Worm (Caenorhabditis elegans) whole organism, mixed stage, embryonic: ENCODE measurements around the gene ets-8.
"Not testable (repeated sequence)": the region's sequence is repeated elsewhere in the genome, so short reads cannot be mapped to it uniquely, and the experiment has no call there.

ENCODE experiments used
- M03D4.4 ChIP-seq: sonication (generic microtip); optimal IDR thresholded peaks from 2 replicates; lab custom pipeline; 2017; ENCODE audit warnings: mild to moderate bottlenecking, missing genetic modification characterization, missing compliant biosample characterization
- bed-3 ChIP-seq: fragments of 200-800 bp; sonication (Bioruptor generic); optimal IDR thresholded peaks from 3 replicates; lab custom pipeline; 2018; ENCODE audit warnings: mild to moderate bottlenecking, missing genetic modification characterization, moderate library complexity, missing compliant biosample characterization
- blmp-1 ChIP-seq: fragments of 150-350 bp; optimal IDR thresholded peaks from 2 replicates; lab custom pipeline; 2014; ENCODE audit warnings: missing biosample characterization, missing genetic modification characterization
- ceh-39 ChIP-seq: fragments of 150-350 bp; optimal IDR thresholded peaks from 2 replicates; lab custom pipeline; 2014; ENCODE audit warnings: missing biosample characterization, missing genetic modification characterization
- ceh-43 ChIP-seq: fragments of 200-800 bp; sonication (Bioruptor generic); optimal IDR thresholded peaks from 2 replicates; lab custom pipeline; 2018; ENCODE audit warnings: mild to moderate bottlenecking, missing genetic modification characterization, moderate library complexity, missing compliant biosample characterization
- ceh-83 ChIP-seq: fragments of 200-800 bp; sonication (Bioruptor generic); optimal IDR thresholded peaks from 2 replicates; lab custom pipeline; 2018; ENCODE audit warnings: mild to moderate bottlenecking, missing genetic modification characterization, missing compliant biosample characterization
- ces-1 ChIP-seq: fragments of 150-350 bp; optimal IDR thresholded peaks from 2 replicates; lab custom pipeline; 2014; ENCODE audit warnings: missing biosample characterization, missing genetic modification reagents, missing genetic modification characterization
- cnd-1 ChIP-seq: fragments of 200-800 bp; sonication (Bioruptor generic); optimal IDR thresholded peaks from 2 replicates; lab custom pipeline; 2018; ENCODE audit warnings: mild to moderate bottlenecking, missing genetic modification characterization, missing compliant biosample characterization
- drap-1 ChIP-seq: fragments of 200-800 bp; sonication (Bioruptor generic); optimal IDR thresholded peaks from 3 replicates; lab custom pipeline; 2018; ENCODE audit warnings: mild to moderate bottlenecking, missing genetic modification characterization, missing compliant biosample characterization
- elt-1 ChIP-seq: sonication (generic microtip); optimal IDR thresholded peaks from 2 replicates; lab custom pipeline; 2017; ENCODE audit warnings: missing genetic modification characterization, mild to moderate bottlenecking, missing compliant biosample characterization, antibody characterized with exemption, moderate library complexity, borderline replicate concordance; ENCODE audit not compliant: insufficient read depth
- elt-3 ChIP-seq: fragments of 150-350 bp; optimal IDR thresholded peaks from 2 replicates; lab custom pipeline; 2014; ENCODE audit warnings: missing biosample characterization, missing genetic modification characterization
- flh-1 ChIP-seq: fragments of 200-800 bp; sonication (Bioruptor generic); optimal IDR thresholded peaks from 2 replicates; lab custom pipeline; 2018; ENCODE audit warnings: mild to moderate bottlenecking, missing genetic modification characterization, moderate library complexity, missing compliant biosample characterization
- ham-2 ChIP-seq: fragments of 200-800 bp; sonication (Bioruptor generic); optimal IDR thresholded peaks from 2 replicates; lab custom pipeline; 2018; ENCODE audit warnings: mild to moderate bottlenecking, missing genetic modification characterization, missing compliant biosample characterization
- lin-13 ChIP-seq: fragments of 150-350 bp; optimal IDR thresholded peaks from 2 replicates; lab custom pipeline; 2014; ENCODE audit warnings: missing biosample characterization, missing genetic modification characterization
- lin-32 ChIP-seq: fragments of 200-800 bp; sonication (Bioruptor generic); optimal IDR thresholded peaks from 2 replicates; lab custom pipeline; 2018; ENCODE audit warnings: mild to moderate bottlenecking, missing genetic modification characterization, missing compliant biosample characterization
- lsy-2 ChIP-seq: fragments of 150-350 bp; optimal IDR thresholded peaks from 2 replicates; lab custom pipeline; 2014; ENCODE audit warnings: missing biosample characterization, missing genetic modification characterization
- mab-5 ChIP-seq: fragments of 150-350 bp; optimal IDR thresholded peaks from 2 replicates; lab custom pipeline; 2014; ENCODE audit warnings: missing biosample characterization, missing genetic modification characterization
- mep-1 ChIP-seq: fragments of 150-350 bp; optimal IDR thresholded peaks from 2 replicates; lab custom pipeline; 2017; ENCODE audit warnings: missing biosample characterization, missing genetic modification reagents, missing genetic modification characterization, inconsistent platforms
- mls-2 ChIP-seq: sonication (generic microtip); optimal IDR thresholded peaks from 2 replicates; lab custom pipeline; 2016; ENCODE audit warnings: mild to moderate bottlenecking, missing genetic modification characterization, moderate library complexity, missing compliant biosample characterization
- nhr-12 ChIP-seq: fragments of 150-350 bp; optimal IDR thresholded peaks from 2 replicates; lab custom pipeline; 2014; ENCODE audit warnings: missing biosample characterization, missing genetic modification characterization
- nhr-2 ChIP-seq: fragments of 150-350 bp; optimal IDR thresholded peaks from 2 replicates; lab custom pipeline; 2014; ENCODE audit warnings: missing biosample characterization, missing genetic modification characterization
- nhr-237 ChIP-seq: fragments of 150-350 bp; optimal IDR thresholded peaks from 2 replicates; lab custom pipeline; 2014; ENCODE audit warnings: missing biosample characterization, missing genetic modification characterization
- nhr-28 ChIP-seq: fragments of 150-350 bp; optimal IDR thresholded peaks from 2 replicates; lab custom pipeline; 2014; ENCODE audit warnings: missing biosample characterization, missing genetic modification characterization
- nhr-76 ChIP-seq: sonication (generic microtip); optimal IDR thresholded peaks from 2 replicates; lab custom pipeline; 2017; ENCODE audit warnings: missing biosample characterization, missing genetic modification characterization
- pha-4 ChIP-seq: fragments of 150-350 bp; optimal IDR thresholded peaks from 2 replicates; lab custom pipeline; 2018; ENCODE audit warnings: missing biosample characterization, missing genetic modification reagents, missing genetic modification characterization
- sem-2 ChIP-seq: fragments of 200-800 bp; sonication (Bioruptor generic); optimal IDR thresholded peaks from 2 replicates; lab custom pipeline; 2018; ENCODE audit warnings: mild to moderate bottlenecking, missing genetic modification characterization, missing compliant biosample characterization
- sptf-1 ChIP-seq: sonication (generic microtip); optimal IDR thresholded peaks from 2 replicates; lab custom pipeline; 2017; ENCODE audit warnings: mild to moderate bottlenecking, missing genetic modification characterization, moderate library complexity, missing compliant biosample characterization
- unc-120 ChIP-seq: sonication (generic microtip); optimal IDR thresholded peaks from 2 replicates; lab custom pipeline; 2017; ENCODE audit warnings: missing genetic modification characterization, missing compliant biosample characterization; ENCODE audit not compliant: poor library complexity, severe bottlenecking
- unc-62 ChIP-seq: fragments of 150-350 bp; optimal IDR thresholded peaks from 2 replicates; lab custom pipeline; 2014; ENCODE audit warnings: missing biosample characterization, missing genetic modification reagents, missing genetic modification characterization
- ztf-11 ChIP-seq: fragments of 150-350 bp; optimal IDR thresholded peaks from 2 replicates; lab custom pipeline; 2014; ENCODE audit warnings: missing biosample characterization, missing genetic modification characterization

ets-8 gene

ce11 chrIV:1204870-1205269, 44.6 kb upstream of the ets-8 start, which contains the start of gene dsl-2:
TSS of gene dsl-2 (minus strand) at chrIV:1204970.
- TF ChIP-seq ces-1 (no peak), cnd-1 (no peak), flh-1 (GFP tag; lab: Kevin White, UChicago) (no peak)

- no peak for TF ChIP-seq bed-3 (GFP tag; lab: Kevin White, UChicago)
- no peak for TF ChIP-seq unc-120 (tag; lab: Kevin White, UChicago)
- no peak for TF ChIP-seq blmp-1 (tag; lab: Kevin White, UChicago)
- TF ChIP-seq nhr-12 (tag; lab: Kevin White, UChicago): no peak
- TF ChIP-seq sem-2 (GFP tag; lab: Kevin White, UChicago): no peak
- no peak for TF ChIP-seq elt-3 (tag; lab: Kevin White, UChicago)
- TF ChIP-seq cnd-1: no peak
Observed at ce11 chrIV:1199501-1199900, 39.2 kb upstream of the ets-8 start.

DNA sequence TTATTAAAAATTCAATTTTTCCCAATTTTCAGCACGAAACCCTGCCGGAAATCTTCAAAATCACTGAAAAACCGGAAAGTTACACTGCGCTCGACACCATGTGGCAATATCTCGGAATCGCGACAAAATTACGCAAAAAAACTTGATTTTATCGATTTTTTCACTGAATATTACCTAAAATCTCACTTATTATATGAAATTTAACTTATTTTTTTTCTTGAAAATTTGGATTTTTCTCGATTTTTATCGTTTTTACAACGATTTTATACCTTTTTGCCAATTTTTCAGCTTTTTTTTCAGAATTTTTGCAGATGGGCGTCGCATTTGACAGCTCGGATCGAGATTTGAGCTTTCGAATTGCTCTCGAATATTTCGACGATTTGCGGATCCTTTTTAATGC, 32.5 kb upstream of the ets-8 start, which contains the start of gene spl-3:
Gene spl-3 (plus strand): TSS at position 301 of the 400 bp plus-strand sequence.
- no peak for TF ChIP-seq nhr-237 (tag; lab: Kevin White, UChicago)
- no peak for TF ChIP-seq sptf-1 (tag; lab: Kevin White, UChicago)
- no peak for TF ChIP-seq blmp-1 (tag; lab: Kevin White, UChicago)

- not testable (repeated sequence) for TF ChIP-seq flh-1 (GFP tag; lab: Kevin White, UChicago); mab-5 (tag; lab: Kevin White, UChicago); nhr-2 (tag; lab: Kevin White, UChicago)
Observed at ce11 chrIV:1187502-1187901, 27.2 kb upstream of the ets-8 start, which contains the start of gene mdt-20. TSS of gene mdt-20 (plus strand) at chrIV:1187802.

DNA sequence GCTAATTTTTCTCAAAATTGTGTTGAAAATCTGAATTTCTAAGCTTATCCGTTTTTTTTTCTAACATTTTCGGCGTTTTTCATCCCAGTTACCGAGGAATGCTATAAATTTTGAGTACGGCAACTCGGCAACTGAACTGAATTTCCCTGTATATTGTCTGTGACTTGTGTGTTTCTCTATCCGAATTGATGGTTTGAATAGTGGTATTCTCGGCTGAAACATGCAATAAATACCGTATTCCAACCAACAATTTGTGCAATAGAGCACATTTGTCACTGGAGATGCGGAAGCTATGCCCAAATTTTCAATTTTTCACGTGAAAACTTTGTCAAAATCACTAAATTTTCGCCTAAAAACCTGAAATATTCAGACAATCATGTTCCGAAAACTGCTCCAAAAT, 22.0 kb upstream of the ets-8 start, which contains the start of gene rmif-2:
Gene rmif-2 (plus strand): TSS at position 301 of the 400 bp plus-strand sequence.
- not testable (repeated sequence) for TF ChIP-seq ceh-43; blmp-1 (tag; lab: Kevin White, UChicago); mab-5 (tag; lab: Kevin White, UChicago)

DNA sequence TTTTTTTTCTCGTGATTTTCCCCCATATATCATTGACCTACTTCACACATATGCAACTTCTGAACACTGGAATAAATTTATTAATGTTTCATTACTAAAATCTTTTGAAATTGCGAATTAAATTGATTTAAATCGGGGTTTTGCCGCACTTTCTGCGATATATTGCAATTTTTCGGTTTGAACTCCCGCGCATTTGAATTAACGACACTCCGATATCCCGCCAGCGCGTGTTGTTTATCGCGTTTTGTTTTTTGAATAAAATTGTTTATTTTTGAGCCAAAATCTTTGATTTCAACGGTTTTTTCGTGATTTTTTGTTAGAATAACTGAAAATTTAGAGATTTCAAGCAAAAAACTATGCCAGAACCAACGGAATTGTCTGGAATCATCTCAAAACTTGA, 17.4 kb upstream of the ets-8 start, which contains the start of gene Y104H12D.2:
Gene Y104H12D.2 (plus strand): TSS at position 340 of the 400 bp plus-strand sequence.
- TF ChIP-seq ceh-43 (no peak), lin-32 (no peak), blmp-1 (tag; lab: Kevin White, UChicago) (no peak), nhr-2 (tag; lab: Kevin White, UChicago) (no peak), ceh-83 (no peak), mls-2 (tag; lab: Kevin White, UChicago) (no peak), mep-1 (tag; lab: Kevin White, UChicago) (peak; percentile 0), nhr-12 (tag; lab: Kevin White, UChicago) (no peak), elt-3 (tag; lab: Kevin White, UChicago) (no peak), ztf-11 (tag; lab: Kevin White, UChicago) (no peak), nhr-76 (tag; lab: Kevin White, UChicago) (no peak), nhr-28 (no peak), flh-1 (GFP tag; lab: Kevin White, UChicago) (no peak), M03D4.4 (tag; lab: Kevin White, UChicago) (no peak), lsy-2 (tag; lab: Kevin White, UChicago) (peak; percentile 23), elt-1 (tag; lab: Kevin White, UChicago) (no peak), ham-2 (GFP tag; lab: Kevin White, UChicago) (no peak), ces-1 (peak; percentile 41), ceh-39 (tag; lab: Kevin White, UChicago) (no peak), unc-120 (tag; lab: Kevin White, UChicago) (no peak)

DNA sequence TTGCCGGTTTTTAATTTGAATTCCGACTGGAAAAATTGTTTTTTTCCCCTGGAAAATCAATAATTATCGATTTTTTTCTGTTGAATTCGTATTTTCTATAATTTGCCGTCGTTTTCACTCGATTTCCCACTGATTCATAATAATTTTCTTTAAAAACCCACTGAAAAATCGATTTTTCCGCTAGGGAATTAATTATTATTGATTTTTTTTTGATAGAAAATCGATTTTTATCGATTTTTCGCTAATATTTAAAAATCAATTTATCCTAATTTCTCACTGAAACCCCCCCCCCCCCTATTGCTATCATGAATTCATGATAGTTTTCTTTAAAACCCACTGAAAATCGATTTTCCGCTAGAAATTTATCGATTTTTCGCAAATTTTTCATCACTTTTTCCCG, 16.3 kb upstream of the ets-8 start:
- TF ChIP-seq nhr-28: no peak
- TF ChIP-seq lsy-2 (tag; lab: Kevin White, UChicago): no peak
- TF ChIP-seq pha-4 (tag; lab: Kevin White, UChicago): no peak
- TF ChIP-seq sem-2 (GFP tag; lab: Kevin White, UChicago): no peak
- TF ChIP-seq sptf-1 (tag; lab: Kevin White, UChicago): no peak
- TF ChIP-seq ham-2 (GFP tag; lab: Kevin White, UChicago): no peak
- TF ChIP-seq mep-1 (tag; lab: Kevin White, UChicago): no peak
- no peak for TF ChIP-seq lin-32
- TF ChIP-seq mls-2 (tag; lab: Kevin White, UChicago): no peak
- TF ChIP-seq lin-13 (tag; lab: Kevin White, UChicago): no peak
- no peak for TF ChIP-seq drap-1 (GFP tag; lab: Kevin White, UChicago)
- TF ChIP-seq elt-1 (tag; lab: Kevin White, UChicago): no peak
- TF ChIP-seq ceh-39 (tag; lab: Kevin White, UChicago): no peak
- TF ChIP-seq bed-3 (GFP tag; lab: Kevin White, UChicago): no peak
- no peak for TF ChIP-seq nhr-76 (tag; lab: Kevin White, UChicago)
- TF ChIP-seq ceh-43: no peak
- no peak for TF ChIP-seq M03D4.4 (tag; lab: Kevin White, UChicago)
- TF ChIP-seq mab-5 (tag; lab: Kevin White, UChicago): no peak
- no peak for TF ChIP-seq nhr-2 (tag; lab: Kevin White, UChicago)
- TF ChIP-seq unc-62 (GFP tag; lab: Kevin White, UChicago): no peak
